Worm (Caenorhabditis elegans) whole organism, dauer: Measurements from ENCODE around the gene gnrr-5.

Experiments used
- unc-62 ChIP-seq: sonication (generic microtip); optimal IDR thresholded peaks from 2 replicates; lab custom pipeline; 2017; ENCODE audit warnings: missing biosample characterization, missing genetic modification reagents, missing genetic modification characterization

Gene gnrr-5

DNA sequence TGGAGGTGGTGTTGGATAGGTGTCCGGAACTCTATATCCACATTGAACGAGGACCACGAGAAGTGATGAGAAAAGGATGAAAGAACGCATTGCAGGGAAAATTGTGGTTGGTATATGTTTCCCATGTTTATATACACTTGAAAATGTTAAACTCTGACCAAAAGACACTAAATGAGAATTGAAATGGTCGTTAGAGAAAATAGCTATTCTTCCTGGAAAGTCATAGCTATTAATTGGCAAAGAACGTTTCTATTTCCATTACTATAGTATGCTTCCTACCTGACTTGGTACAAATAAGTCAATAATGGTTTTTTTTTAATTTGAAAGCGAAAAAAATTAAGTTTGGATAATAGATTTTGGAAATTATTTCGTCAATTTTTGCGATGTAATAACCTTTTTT lies 37.8 kb downstream of the gnrr-5 start, which contains the start of gene Y47D7A.18:
Gene Y47D7A.18, minus strand, starts transcription at position 101 of the 400 bp plus-strand sequence.
- TF ChIP-seq unc-62 (GFP tag; lab: Kevin White, UChicago) = no peak

DNA sequence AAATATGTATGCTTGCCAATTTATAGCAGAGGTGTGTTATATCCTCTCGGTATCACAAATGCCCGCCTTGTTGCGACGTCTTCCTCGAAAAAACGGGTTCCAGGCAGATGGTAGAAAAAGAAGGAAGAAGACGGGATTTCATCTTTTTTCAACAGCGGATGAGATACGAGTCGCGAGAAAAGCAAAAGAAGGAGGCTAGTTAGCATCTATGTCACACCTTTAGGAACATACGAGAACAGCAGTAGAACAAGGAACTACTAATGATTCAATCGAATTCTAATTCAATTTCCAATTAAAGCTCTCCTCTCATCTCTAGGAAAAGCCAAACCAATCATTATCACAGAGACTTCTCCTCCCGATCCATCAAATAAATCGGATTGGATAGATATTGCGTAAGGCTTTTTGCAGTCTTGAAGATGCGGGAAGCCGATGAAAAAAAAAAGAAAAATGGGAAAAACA lies 39.9 kb downstream of the gnrr-5 start, which contains the start of gene grl-5:
Gene grl-5, minus strand, starts transcription at position 51 of the 459 bp plus-strand sequence.
- no peak for TF ChIP-seq unc-62 (GFP tag; lab: Kevin White, UChicago)

DNA sequence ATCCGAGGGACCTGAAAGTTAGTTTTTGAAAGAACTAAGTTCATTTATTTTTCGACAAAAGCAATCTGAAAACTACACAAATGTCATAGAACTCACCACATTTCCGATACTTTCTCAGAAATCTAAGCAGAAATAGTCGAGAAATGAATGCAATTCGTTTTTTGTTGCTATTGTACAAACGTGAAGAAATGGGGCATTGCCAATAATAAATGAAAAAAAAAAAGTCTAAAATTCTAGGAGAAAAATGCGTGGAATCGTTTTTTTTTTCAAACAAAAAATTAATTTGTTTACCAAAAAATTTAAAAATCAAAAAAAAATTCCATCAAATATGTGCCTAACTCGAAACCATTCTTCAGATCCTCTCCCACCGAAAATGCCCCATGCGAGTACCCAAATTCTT lies 42.8 kb downstream of the gnrr-5 start, which contains the start of gene Y47D7A.17:
Gene Y47D7A.17, minus strand, starts transcription at position 101 of the 400 bp plus-strand sequence.
- TF ChIP-seq unc-62 (GFP tag; lab: Kevin White, UChicago) = no peak

DNA sequence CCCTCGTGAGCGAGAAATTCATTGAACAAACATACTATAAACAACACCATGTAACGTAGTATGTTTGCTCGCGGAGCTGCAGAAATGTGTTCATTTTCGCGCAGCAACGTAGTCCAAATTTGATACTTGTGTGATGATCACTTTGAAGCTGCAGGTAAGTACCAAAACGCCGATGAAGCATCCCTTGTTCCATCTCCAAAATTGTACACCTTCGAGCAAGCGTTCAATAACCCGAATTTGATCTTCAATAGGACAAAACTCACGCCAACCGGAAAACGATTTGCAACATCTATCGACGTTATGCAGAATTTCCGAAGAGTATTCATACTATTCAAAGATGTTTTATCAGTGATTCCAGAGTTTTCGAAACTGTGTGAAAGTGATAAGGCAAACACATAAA lies 43.9 kb downstream of the gnrr-5 start, which contains the start of gene Y47D7A.3:
Gene Y47D7A.3, plus strand, starts transcription at position 301 of the 400 bp plus-strand sequence.
- TF ChIP-seq unc-62 (GFP tag; lab: Kevin White, UChicago) = no peak

DNA sequence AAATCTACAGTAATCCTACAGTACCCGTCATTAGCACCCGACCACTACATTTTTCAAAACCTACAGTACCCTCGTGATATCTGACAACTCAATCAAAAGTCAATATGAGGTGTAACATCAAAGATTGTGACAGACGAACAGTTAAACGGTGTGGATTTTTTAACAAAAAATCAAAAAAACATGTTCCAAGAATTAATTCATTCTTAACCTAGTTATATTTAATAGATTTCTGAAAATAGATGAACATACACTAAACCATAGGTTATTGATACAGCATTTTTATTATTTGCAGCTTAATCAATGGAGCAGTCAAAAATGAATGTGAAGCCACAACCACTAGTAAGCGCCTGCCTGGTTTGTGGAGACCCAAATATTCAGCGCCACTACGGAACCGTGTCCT lies 47.0 kb downstream of the gnrr-5 start, which contains the start of gene nhr-118:
Gene nhr-118, plus strand, starts transcription at position 301 of the 400 bp plus-strand sequence.
- TF ChIP-seq unc-62 (GFP tag; lab: Kevin White, UChicago) = no peak

DNA sequence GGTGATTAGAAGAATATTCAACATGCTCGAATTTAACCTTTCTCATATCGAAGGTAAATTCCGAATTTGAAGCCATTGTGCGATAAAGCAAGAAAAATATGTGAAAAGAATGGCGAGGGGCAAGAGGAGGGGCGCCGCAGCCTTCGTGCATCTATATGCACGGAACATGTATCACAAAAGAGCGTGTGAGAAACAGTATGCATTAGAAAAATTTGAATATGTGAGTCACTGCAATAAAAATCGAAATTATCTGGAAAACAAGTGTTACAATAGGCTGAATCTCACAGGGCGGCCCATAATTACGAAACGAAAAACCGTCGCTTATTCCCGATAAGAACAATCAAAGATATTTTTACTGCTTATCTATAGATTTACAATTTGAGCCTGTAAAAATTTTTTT lies 52.7 kb downstream of the gnrr-5 start, which contains the start of gene F13A2.5:
Gene F13A2.5, minus strand, starts transcription at position 101 of the 400 bp plus-strand sequence.
- no peak for TF ChIP-seq unc-62 (GFP tag; lab: Kevin White, UChicago)
